Worm (Caenorhabditis elegans) whole organism, L3 larva: Measurements from ENCODE around the gene meg-3.

Experiments used
- aly-2 ChIP-seq: fragments of 150-350 bp; optimal IDR thresholded peaks from 2 replicates; lab custom pipeline; 2014; ENCODE audit warnings: missing biosample characterization, missing genetic modification characterization
- ama-1 ChIP-seq: fragments of 150-350 bp; optimal IDR thresholded peaks from 2 replicates; lab custom pipeline; 2018
- ceh-16 ChIP-seq: sonication (generic microtip); optimal IDR thresholded peaks from 2 replicates; lab custom pipeline; 2017; ENCODE audit warnings: missing biosample characterization, missing genetic modification characterization
- ceh-28 ChIP-seq: fragments of 150-350 bp; optimal IDR thresholded peaks from 2 replicates; lab custom pipeline; 2014; ENCODE audit warnings: missing biosample characterization, missing genetic modification reagents, missing genetic modification characterization
- ceh-82 ChIP-seq: fragments of 150-350 bp; optimal IDR thresholded peaks from 2 replicates; lab custom pipeline; 2014; ENCODE audit warnings: missing biosample characterization, missing genetic modification characterization
- ceh-9 ChIP-seq: sonication (generic microtip); optimal IDR thresholded peaks from 2 replicates; lab custom pipeline; 2018; ENCODE audit warnings: missing biosample characterization, missing genetic modification characterization
- egl-27 ChIP-seq: sonication (generic microtip); optimal IDR thresholded peaks from 4 replicates; lab custom pipeline; 2017; ENCODE audit warnings: missing biosample characterization, missing genetic modification reagents, missing genetic modification characterization
- egl-5 ChIP-seq: fragments of 150-350 bp; optimal IDR thresholded peaks from 2 replicates; lab custom pipeline; 2017; ENCODE audit warnings: missing biosample characterization, missing genetic modification reagents, missing genetic modification characterization, inconsistent platforms
- elt-1 ChIP-seq: fragments of 150-350 bp; optimal IDR thresholded peaks from 2 replicates; lab custom pipeline; 2014; ENCODE audit warnings: missing biosample characterization, missing genetic modification characterization
- elt-2 ChIP-seq: sonication (generic microtip); optimal IDR thresholded peaks from 2 replicates; lab custom pipeline; 2016; ENCODE audit warnings: missing genetic modification reagents, mild to moderate bottlenecking, missing genetic modification characterization, missing compliant biosample characterization
- elt-3 ChIP-seq, 3 experiments: fragments of 150-350 bp in 1 of 3; sonication (generic microtip) in 2 of 3; optimal IDR thresholded peaks; 2 replicates in 2 of 3; 4 replicates in 1 of 3; lab custom pipeline; 2014 to 2017; ENCODE audit warnings: missing biosample characterization in 3 of 3, missing genetic modification characterization in 3 of 3
- fkh-10 ChIP-seq: sonication (generic microtip); optimal IDR thresholded peaks from 2 replicates; lab custom pipeline; 2017; ENCODE audit warnings: missing biosample characterization, missing genetic modification reagents, missing genetic modification characterization
- fos-1 ChIP-seq: fragments of 150-350 bp; optimal IDR thresholded peaks from 2 replicates; lab custom pipeline; 2014; ENCODE audit warnings: missing biosample characterization, missing genetic modification characterization
- hmg-11 ChIP-seq: sonication (generic microtip); optimal IDR thresholded peaks from 2 replicates; lab custom pipeline; 2016; ENCODE audit warnings: missing genetic modification characterization, missing compliant biosample characterization
- jun-1 ChIP-seq: fragments of 150-350 bp; optimal IDR thresholded peaks from 2 replicates; lab custom pipeline; 2014; ENCODE audit warnings: missing biosample characterization, missing genetic modification reagents, missing genetic modification characterization
- lin-15B ChIP-seq: fragments of 150-350 bp; optimal IDR thresholded peaks from 2 replicates; lab custom pipeline; 2014; ENCODE audit warnings: missing biosample characterization, missing genetic modification characterization
- lsy-12 ChIP-seq: sonication (generic microtip); optimal IDR thresholded peaks from 2 replicates; lab custom pipeline; 2016; ENCODE audit warnings: mild to moderate bottlenecking, missing genetic modification characterization, missing compliant biosample characterization
- mdl-1 ChIP-seq: fragments of 150-350 bp; optimal IDR thresholded peaks from 2 replicates; lab custom pipeline; 2014; ENCODE audit warnings: missing biosample characterization, missing genetic modification characterization
- mml-1 ChIP-seq: fragments of 150-350 bp; sonication (generic microtip); optimal IDR thresholded peaks from 3 replicates; lab custom pipeline; 2014; ENCODE audit warnings: missing biosample characterization, missing genetic modification characterization
- nfya-1 ChIP-seq: sonication (generic microtip); optimal IDR thresholded peaks from 2 replicates; lab custom pipeline; 2017; ENCODE audit warnings: missing genetic modification characterization, mild to moderate bottlenecking, missing compliant biosample characterization, antibody characterized with exemption, moderate library complexity; ENCODE audit not compliant: insufficient read depth
- nhr-11 ChIP-seq: fragments of 150-350 bp; optimal IDR thresholded peaks from 2 replicates; lab custom pipeline; 2014; ENCODE audit warnings: missing biosample characterization, missing genetic modification characterization
- nhr-12 ChIP-seq: fragments of 150-350 bp; optimal IDR thresholded peaks from 2 replicates; lab custom pipeline; 2014; ENCODE audit warnings: missing biosample characterization, missing genetic modification characterization
- nhr-23 ChIP-seq: fragments of 150-350 bp; optimal IDR thresholded peaks from 2 replicates; lab custom pipeline; 2014; ENCODE audit warnings: missing biosample characterization, missing genetic modification reagents, missing genetic modification characterization
- nhr-237 ChIP-seq: fragments of 150-350 bp; optimal IDR thresholded peaks from 2 replicates; lab custom pipeline; 2014; ENCODE audit warnings: missing biosample characterization, missing genetic modification characterization
- nhr-25 ChIP-seq: sonication (generic microtip); optimal IDR thresholded peaks from 2 replicates; lab custom pipeline; 2017; ENCODE audit warnings: missing biosample characterization, missing genetic modification characterization
- nhr-43 ChIP-seq: sonication (generic microtip); optimal IDR thresholded peaks from 2 replicates; lab custom pipeline; 2016; ENCODE audit warnings: mild to moderate bottlenecking, missing genetic modification characterization, missing compliant biosample characterization; ENCODE audit not compliant: poor library complexity, severe bottlenecking
- nhr-67 ChIP-seq: fragments of 150-350 bp; optimal IDR thresholded peaks from 2 replicates; lab custom pipeline; 2014; ENCODE audit warnings: missing biosample characterization, missing genetic modification characterization
- nhr-76 ChIP-seq: fragments of 150-350 bp; sonication (generic microtip); optimal IDR thresholded peaks from 5 replicates; lab custom pipeline; 2014; ENCODE audit warnings: missing biosample characterization, missing genetic modification characterization
- nhr-77 ChIP-seq: fragments of 150-350 bp; optimal IDR thresholded peaks from 2 replicates; lab custom pipeline; 2014; ENCODE audit warnings: missing biosample characterization, missing genetic modification characterization
- pqm-1 ChIP-seq: fragments of 150-350 bp; optimal IDR thresholded peaks from 2 replicates; lab custom pipeline; 2017; ENCODE audit warnings: missing biosample characterization, missing genetic modification characterization, inconsistent platforms
- skn-1 ChIP-seq: fragments of 150-350 bp; optimal IDR thresholded peaks from 2 replicates; lab custom pipeline; 2014; ENCODE audit warnings: missing biosample characterization, missing genetic modification characterization
- snpc-4 ChIP-seq: fragments of 150-350 bp; optimal IDR thresholded peaks from 2 replicates; lab custom pipeline; 2014; ENCODE audit warnings: missing biosample characterization, missing genetic modification characterization
- tbx-2 ChIP-seq: sonication (generic microtip); optimal IDR thresholded peaks from 2 replicates; lab custom pipeline; 2016; ENCODE audit warnings: mild to moderate bottlenecking, missing genetic modification characterization, missing compliant biosample characterization
- unc-62 ChIP-seq: fragments of 150-350 bp; sonication (generic microtip); optimal IDR thresholded peaks from 4 replicates; lab custom pipeline; 2014; ENCODE audit warnings: missing biosample characterization, missing genetic modification reagents, missing genetic modification characterization
- zag-1 ChIP-seq: fragments of 150-350 bp; optimal IDR thresholded peaks from 2 replicates; lab custom pipeline; 2014; ENCODE audit warnings: missing biosample characterization, missing genetic modification characterization
- ztf-11 ChIP-seq: fragments of 150-350 bp; optimal IDR thresholded peaks from 2 replicates; lab custom pipeline; 2014; ENCODE audit warnings: missing biosample characterization, missing genetic modification characterization
- ztf-4 ChIP-seq: fragments of 150-350 bp; optimal IDR thresholded peaks from 2 replicates; lab custom pipeline; 2014; ENCODE audit warnings: missing biosample characterization, missing genetic modification characterization

The meg-3 gene

DNA sequence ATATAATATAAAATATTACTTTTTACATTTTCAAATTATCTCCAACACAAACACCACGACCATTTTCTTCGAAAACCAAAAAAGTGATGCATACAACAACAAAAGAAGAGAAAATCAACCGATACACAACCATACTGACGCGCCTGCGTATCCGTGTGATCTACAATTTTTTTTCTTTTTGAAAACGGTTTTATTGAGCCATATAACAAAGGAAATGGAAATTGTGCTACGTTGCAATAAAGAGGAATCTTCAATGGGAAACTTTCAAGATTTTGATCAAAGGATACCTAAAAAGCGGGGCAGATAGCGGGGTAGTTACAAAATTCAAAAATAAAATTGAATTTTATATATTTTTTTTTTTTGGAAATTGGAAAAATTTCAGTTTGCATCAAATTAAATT lies 14.7 kb downstream of the meg-3 start, which contains the start of gene F52D2.5:
Gene F52D2.5 (minus strand): TSS at position 101 of the 400 bp plus-strand sequence.
- TF ChIP-seq ceh-82 (tag; lab: Kevin White, UChicago), result no peak
- no peak for TF ChIP-seq ceh-28
- no peak for TF ChIP-seq nhr-12 (tag; lab: Kevin White, UChicago)
- no peak for TF ChIP-seq nhr-23 (tag; lab: Kevin White, UChicago)
- no peak for TF ChIP-seq fkh-10
- TF ChIP-seq egl-27 (tag; lab: Kevin White, UChicago), result no peak
- TF ChIP-seq snpc-4 (tag; lab: Kevin White, UChicago), result no peak
- no peak for TF ChIP-seq pqm-1 (tag; lab: Kevin White, UChicago)
- TF ChIP-seq nhr-76 (tag; lab: Kevin White, UChicago), result no peak
- TF ChIP-seq tbx-2 (tag; lab: Kevin White, UChicago), result no peak
- no peak for TF ChIP-seq egl-5
- no peak for TF ChIP-seq nhr-237 (tag; lab: Kevin White, UChicago)
- TF ChIP-seq elt-1 (tag; lab: Kevin White, UChicago), result no peak
- TF ChIP-seq ztf-11, result no peak
- no peak for TF ChIP-seq elt-2 (tag; lab: Kevin White, UChicago)
- TF ChIP-seq lsy-12 (tag; lab: Kevin White, UChicago), result no peak
- TF ChIP-seq jun-1 (tag; lab: Kevin White, UChicago), result no peak

DNA sequence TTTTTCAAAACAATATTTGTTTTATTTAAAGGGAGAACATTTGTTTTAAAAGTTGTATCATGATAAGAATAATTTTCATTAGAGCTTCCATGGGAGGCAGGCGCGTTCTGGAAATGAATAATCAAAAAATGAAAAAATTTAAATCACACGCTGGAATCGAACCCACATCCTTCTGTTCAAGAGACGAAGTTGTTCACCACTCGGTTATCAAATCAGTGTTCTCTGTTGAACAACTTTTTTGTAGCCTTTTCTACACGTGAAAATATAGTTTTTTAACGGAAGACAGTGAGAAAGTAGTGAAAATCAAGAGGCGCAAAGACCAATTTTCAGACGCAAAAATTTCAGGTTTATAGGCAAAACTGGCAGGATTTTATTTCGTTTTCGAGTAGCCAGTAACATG lies 16.6 kb downstream of the meg-3 start:
- no peak for TF ChIP-seq skn-1 (tag; lab: Kevin White, UChicago)
- TF ChIP-seq lsy-12 (tag; lab: Kevin White, UChicago), result no peak

- TF ChIP-seq fkh-10, result no peak
- TF ChIP-seq elt-2 (tag; lab: Kevin White, UChicago), result no peak
- TF ChIP-seq fos-1 (tag; lab: Kevin White, UChicago), result no peak
- TF ChIP-seq elt-3 (tag; optimal IDR thresholded peaks at IDR 0.05; lab: Kevin White, UChicago), result no peak
- no peak for TF ChIP-seq nhr-11
- no peak for TF ChIP-seq ceh-28
- TF ChIP-seq skn-1 (tag; lab: Kevin White, UChicago), result no peak
- TF ChIP-seq unc-62 (GFP tag; lab: Kevin White, UChicago), result no peak
- TF ChIP-seq nhr-76 (tag; lab: Kevin White, UChicago), result no peak
- TF ChIP-seq tbx-2 (tag; lab: Kevin White, UChicago), result no peak
- no peak for TF ChIP-seq ztf-4 (tag; lab: Kevin White, UChicago)
- TF ChIP-seq ceh-9 (tag; lab: Kevin White, UChicago), result no peak
- TF ChIP-seq egl-5, result no peak
- no peak for TF ChIP-seq lsy-12 (tag; lab: Kevin White, UChicago)
- no peak for TF ChIP-seq hmg-11 (tag; lab: Kevin White, UChicago)
These were observed 17.8 kb downstream of the meg-3 start for ce11 chrX:1971647-1972046.

DNA sequence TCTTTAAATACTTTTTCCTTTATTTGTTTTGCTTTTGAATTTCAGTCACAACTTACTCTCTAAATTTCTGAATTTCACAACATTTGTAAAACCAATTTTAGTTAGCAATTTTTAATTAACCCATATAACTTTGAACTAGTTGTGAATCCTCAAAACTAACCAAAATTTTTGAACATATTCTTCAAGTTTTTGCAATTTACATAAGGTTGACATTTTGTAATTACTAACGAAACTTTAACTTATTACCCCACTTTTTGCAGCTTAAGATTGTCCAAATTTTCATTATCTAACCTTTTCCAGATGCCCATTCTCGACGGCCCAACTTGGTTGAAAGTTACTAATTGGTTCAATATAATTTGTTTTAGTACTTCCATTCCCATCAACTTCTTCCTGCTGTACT lies 19.8 kb downstream of the meg-3 start, which contains the start of gene str-79:
Gene str-79 (plus strand): TSS at position 301 of the 400 bp plus-strand sequence.
- no peak for TF ChIP-seq nhr-67
- no peak for TF ChIP-seq nhr-76 (tag; lab: Kevin White, UChicago)
- TF ChIP-seq lin-15B (tag; lab: Kevin White, UChicago), result no peak
- no peak for TF ChIP-seq nhr-77 (tag; lab: Kevin White, UChicago)
- TF ChIP-seq aly-2 (tag; lab: Kevin White, UChicago), result no peak
- TF ChIP-seq ceh-16, result no peak
- no peak for TF ChIP-seq elt-2 (tag; lab: Kevin White, UChicago)
- no peak for TF ChIP-seq skn-1 (tag; lab: Kevin White, UChicago)
- no peak for TF ChIP-seq pqm-1 (tag; lab: Kevin White, UChicago)
- no peak for TF ChIP-seq mdl-1 (tag; lab: Kevin White, UChicago)
- TF ChIP-seq nhr-43 (tag; lab: Kevin White, UChicago), result no peak
- no peak for TF ChIP-seq nhr-25
- TF ChIP-seq nfya-1 (tag; lab: Kevin White, UChicago), result no peak
- no peak for TF ChIP-seq zag-1 (tag; lab: Kevin White, UChicago)
- TF ChIP-seq lsy-12 (tag; lab: Kevin White, UChicago), result no peak
- no peak for TF ChIP-seq nhr-12 (tag; lab: Kevin White, UChicago)
- TF ChIP-seq mml-1 (tag; lab: Kevin White, UChicago), result no peak
- no peak for TF ChIP-seq ama-1 (lab: Kevin White, UChicago)
